Worm (Caenorhabditis elegans) whole organism, L1 larva: ENCODE data around the gene eif-3.L.

Source experiments
- fos-1 ChIP-seq: fragments of 150-350 bp; optimal IDR thresholded peaks from 2 replicates; lab custom pipeline; 2014; ENCODE audit warnings: missing biosample characterization, missing genetic modification characterization
- lin-13 ChIP-seq: fragments of 150-350 bp; optimal IDR thresholded peaks from 2 replicates; lab custom pipeline; 2014; ENCODE audit warnings: missing biosample characterization, missing genetic modification reagents, missing genetic modification characterization
- lin-35 ChIP-seq, 2 experiments: fragments of 150-350 bp; optimal IDR thresholded peaks; 2 replicates each; lab custom pipeline; 2014; ENCODE audit warnings: missing biosample characterization in 2 of 2, missing genetic modification characterization in 2 of 2, missing genetic modification reagents in 2 of 2
- lin-39 ChIP-seq: fragments of 150-350 bp; optimal IDR thresholded peaks from 2 replicates; lab custom pipeline; 2014; ENCODE audit warnings: missing biosample characterization, missing genetic modification reagents, missing genetic modification characterization
- mep-1 ChIP-seq: fragments of 150-350 bp; optimal IDR thresholded peaks from 2 replicates; lab custom pipeline; 2014; ENCODE audit warnings: missing biosample characterization, missing genetic modification characterization
- sox-4 ChIP-seq: sonication (generic microtip); optimal IDR thresholded peaks from 2 replicates; lab custom pipeline; 2016; ENCODE audit warnings: missing genetic modification characterization, missing compliant biosample characterization
- unc-86 ChIP-seq: sonication (generic microtip); optimal IDR thresholded peaks from 2 replicates; lab custom pipeline; 2016; ENCODE audit warnings: missing genetic modification characterization, missing compliant biosample characterization
- zag-1 ChIP-seq: fragments of 150-350 bp; optimal IDR thresholded peaks from 2 replicates; lab custom pipeline; 2014; ENCODE audit warnings: missing biosample characterization, missing genetic modification characterization
- ztf-11 ChIP-seq, 2 experiments: sonication (generic microtip); optimal IDR thresholded peaks; 2 replicates each; lab custom pipeline; 2016 to 2017; ENCODE audit warnings: missing genetic modification characterization in 2 of 2, missing biosample characterization in 1 of 2, missing compliant biosample characterization in 1 of 2

DNA sequence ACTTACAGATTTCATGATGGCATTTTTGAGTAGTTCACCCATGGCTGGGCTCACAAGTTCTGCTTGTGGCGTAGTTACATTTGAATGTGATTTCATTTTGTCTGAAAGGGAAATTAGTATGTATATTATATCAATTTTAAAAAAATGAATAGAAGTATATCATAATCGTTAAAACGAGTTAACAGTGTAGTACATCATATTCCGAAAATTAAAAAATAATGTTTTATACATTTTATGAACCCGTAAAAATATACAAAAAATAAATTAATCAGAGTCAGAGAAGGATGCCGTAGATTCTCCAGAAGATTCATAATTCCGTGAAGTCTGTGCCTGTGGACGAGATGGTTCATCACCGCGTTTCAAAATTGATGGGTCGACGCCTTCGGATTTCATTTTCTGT is 24.7 kb upstream of the eif-3.L start, which contains the start of gene F59E12.9:
- TF ChIP-seq zag-1 (tag; lab: Kevin White, UChicago) (no peak), unc-86 (tag; lab: Kevin White, UChicago) (no peak), ztf-11 (tag; optimal IDR thresholded peaks at IDR 0.05; lab: Kevin White, UChicago) (no peak), lin-39 (tag; lab: Kevin White, UChicago) (no peak), mep-1 (tag; lab: Kevin White, UChicago) (no peak), lin-35 (GFP tag; optimal IDR thresholded peaks at IDR 0.05; lab: Kevin White, UChicago) (no peak), fos-1 (tag; lab: Kevin White, UChicago) (no peak), sox-4 (tag; lab: Kevin White, UChicago) (no peak), lin-13 (no peak)
